Worm (Caenorhabditis elegans) whole organism, young adult: Measurements from ENCODE around the gene ttr-45.
A peak's percentile ranks its signal among the peaks of the same experiment; 100 is the strongest.

Source experiments
- B0019.2 ChIP-seq: fragments of 200-800 bp; sonication (Bioruptor generic); conservative IDR thresholded peaks from 2 replicates; pipeline ENCODE4 v1.3.6; 2022; ENCODE audit warnings: missing genetic modification reagents, missing genetic modification characterization, missing compliant biosample characterization
- D2030.7 ChIP-seq: fragments of 200-800 bp; sonication (Bioruptor generic); IDR thresholded peaks from 2 replicates; pipeline ENCODE4 v1.3.6; 2022; ENCODE audit warnings: missing genetic modification reagents, missing genetic modification characterization, missing compliant biosample characterization
- F22D6.2 ChIP-seq: sonication (generic microtip); optimal IDR thresholded peaks from 2 replicates; lab custom pipeline; 2016; ENCODE audit warnings: mild to moderate bottlenecking, missing genetic modification characterization, missing compliant biosample characterization
- F33H1.4 ChIP-seq: fragments of 200-800 bp; sonication (Bioruptor generic); IDR thresholded peaks from 2 replicates; pipeline ENCODE4 v1.3.6; 2022; ENCODE audit warnings: missing genetic modification reagents, missing genetic modification characterization, missing compliant biosample characterization
- F37B4.10 ChIP-seq: fragments of 200-800 bp; sonication (Bioruptor generic); IDR thresholded peaks from 2 replicates; pipeline ENCODE4 v1.3.6; 2022; ENCODE audit warnings: missing genetic modification characterization, missing compliant biosample characterization
- F49E8.2 ChIP-seq: sonication (generic microtip); optimal IDR thresholded peaks from 3 replicates; lab custom pipeline; 2017; ENCODE audit warnings: missing genetic modification characterization, mild to moderate bottlenecking, missing compliant biosample characterization, antibody characterized with exemption, moderate library complexity; ENCODE audit not compliant: insufficient read depth
- F57C9.4 ChIP-seq: sonication (generic microtip); optimal IDR thresholded peaks from 2 replicates; lab custom pipeline; 2017; ENCODE audit warnings: mild to moderate bottlenecking, missing genetic modification characterization, missing compliant biosample characterization
- aptf-3 ChIP-seq: fragments of 200-800 bp; sonication (Bioruptor generic); IDR thresholded peaks from 2 replicates; pipeline ENCODE4 v1.3.6; 2022; ENCODE audit warnings: missing genetic modification characterization, missing compliant biosample characterization
- attf-5 ChIP-seq: fragments of 200-800 bp; sonication (Bioruptor generic); optimal IDR thresholded peaks from 2 replicates; lab custom pipeline; 2018; ENCODE audit warnings: mild to moderate bottlenecking, missing genetic modification characterization, missing compliant biosample characterization
- cebp-2 ChIP-seq: fragments of 200-800 bp; sonication (Bioruptor generic); IDR thresholded peaks from 2 replicates; pipeline ENCODE4 v1.3.6; 2022; ENCODE audit warnings: missing genetic modification characterization, missing compliant biosample characterization
- ceh-91 ChIP-seq: fragments of 200-800 bp; sonication (Bioruptor generic); IDR thresholded peaks from 2 replicates; pipeline ENCODE4 v1.3.6; 2022; ENCODE audit warnings: missing genetic modification reagents, missing genetic modification characterization, missing compliant biosample characterization
- dpl-1 ChIP-seq: fragments of 150-350 bp; optimal IDR thresholded peaks from 2 replicates; lab custom pipeline; 2014; ENCODE audit warnings: missing biosample characterization, missing genetic modification reagents, missing genetic modification characterization
- efl-1 ChIP-seq: fragments of 150-350 bp; optimal IDR thresholded peaks from 2 replicates; lab custom pipeline; 2014; ENCODE audit warnings: missing biosample characterization, missing genetic modification reagents, missing genetic modification characterization
- egl-18 ChIP-seq: fragments of 200-800 bp; sonication (Bioruptor generic); IDR thresholded peaks from 2 replicates; pipeline ENCODE4 v1.3.6; 2022; ENCODE audit warnings: missing genetic modification reagents, missing genetic modification characterization, missing compliant biosample characterization
- ekl-4 ChIP-seq: fragments of 200-800 bp; sonication (Bioruptor generic); IDR thresholded peaks from 2 replicates; pipeline ENCODE4 v1.3.6; 2022; ENCODE audit warnings: missing genetic modification reagents, missing genetic modification characterization, missing compliant biosample characterization
- him-1 ChIP-seq: sonication (generic microtip); optimal IDR thresholded peaks from 2 replicates; lab custom pipeline; 2016; ENCODE audit warnings: missing genotype, missing genetic modification reagents, missing genetic modification characterization, missing compliant biosample characterization
- hmg-1.2 ChIP-seq: fragments of 200-800 bp; sonication (Bioruptor generic); IDR thresholded peaks from 2 replicates; pipeline ENCODE4 v1.3.6; 2022; ENCODE audit warnings: missing genetic modification reagents, missing genetic modification characterization, missing compliant biosample characterization
- hmg-20 ChIP-seq: fragments of 200-800 bp; sonication (Bioruptor generic); IDR thresholded peaks from 2 replicates; pipeline ENCODE4 v1.3.6; 2022; ENCODE audit warnings: missing genetic modification reagents, missing genetic modification characterization, missing compliant biosample characterization
- lin-26 ChIP-seq: fragments of 200-800 bp; sonication (Bioruptor generic); IDR thresholded peaks from 2 replicates; pipeline ENCODE4 v1.3.6; 2022; ENCODE audit warnings: missing genetic modification reagents, missing genetic modification characterization, missing compliant biosample characterization
- lin-35 ChIP-seq, 3 experiments: fragments of 150-350 bp in 2 of 3; sonication (generic microtip) in 1 of 3; optimal IDR thresholded peaks; 2 replicates each; lab custom pipeline; 2014 to 2018; ENCODE audit warnings: missing biosample characterization in 3 of 3, missing genetic modification characterization in 3 of 3, missing genetic modification reagents in 3 of 3
- lin-40 ChIP-seq: sonication (generic microtip); optimal IDR thresholded peaks from 2 replicates; lab custom pipeline; 2016; ENCODE audit warnings: missing genetic modification characterization, mild to moderate bottlenecking, missing compliant biosample characterization, missing genotype, missing genetic modification reagents
- lsl-1 ChIP-seq: fragments of 200-800 bp; sonication (Bioruptor generic); optimal IDR thresholded peaks from 2 replicates; lab custom pipeline; 2018; ENCODE audit warnings: mild to moderate bottlenecking, missing genetic modification characterization, moderate library complexity, missing compliant biosample characterization
- madf-6 ChIP-seq: fragments of 200-800 bp; sonication (Bioruptor generic); IDR thresholded peaks from 2 replicates; pipeline ENCODE4 v1.3.6; 2022; ENCODE audit warnings: missing genetic modification reagents, missing genetic modification characterization, missing compliant biosample characterization
- mcd-1 ChIP-seq: fragments of 200-800 bp; sonication (Bioruptor generic); IDR thresholded peaks from 2 replicates; pipeline ENCODE4 v1.3.6; 2022; ENCODE audit warnings: missing genetic modification reagents, missing genetic modification characterization, missing compliant biosample characterization
- nfya-1 ChIP-seq: sonication (generic microtip); optimal IDR thresholded peaks from 2 replicates; lab custom pipeline; 2017; ENCODE audit warnings: antibody characterized with exemption, missing compliant biosample characterization, missing genetic modification characterization, borderline replicate concordance; ENCODE audit not compliant: insufficient read depth
- rcor-1 ChIP-seq: fragments of 200-800 bp; sonication (Bioruptor generic); IDR thresholded peaks from 2 replicates; pipeline ENCODE4 v1.3.6; 2022; ENCODE audit warnings: missing genetic modification reagents, missing genetic modification characterization, missing compliant biosample characterization
- sdz-38 ChIP-seq: sonication (generic microtip); optimal IDR thresholded peaks from 2 replicates; lab custom pipeline; 2016; ENCODE audit warnings: missing genotype, missing genetic modification characterization, missing compliant biosample characterization
- sea-2 ChIP-seq: fragments of 200-800 bp; sonication (Bioruptor generic); IDR thresholded peaks from 2 replicates; pipeline ENCODE4 v1.3.6; 2022; ENCODE audit warnings: missing genetic modification characterization, missing compliant biosample characterization
- snpc-4 ChIP-seq, 5 experiments: fragments of 150-350 bp in 1 of 5; sonication (generic microtip) in 4 of 5; optimal IDR thresholded peaks; 2 replicates each; lab custom pipeline; 2014 to 2018; ENCODE audit warnings: missing genetic modification characterization in 5 of 5, missing biosample characterization in 3 of 5, antibody characterized with exemption in 2 of 5, mild to moderate bottlenecking in 2 of 5, missing compliant biosample characterization in 2 of 5, missing genotype in 2 of 5, moderate library complexity in 2 of 5, missing genetic modification reagents in 1 of 5
- tbp1 ChIP-seq: fragments of 200-800 bp; sonication (Bioruptor generic); optimal IDR thresholded peaks from 2 replicates; lab custom pipeline; 2018; ENCODE audit warnings: mild to moderate bottlenecking, missing genetic modification characterization, missing compliant biosample characterization
- xnd-1 ChIP-seq: sonication (generic microtip); optimal IDR thresholded peaks from 2 replicates; lab custom pipeline; 2016; ENCODE audit warnings: missing genotype, missing genetic modification reagents, missing genetic modification characterization, missing compliant biosample characterization
- zfh-2 ChIP-seq: fragments of 200-800 bp; sonication (Bioruptor generic); conservative IDR thresholded peaks from 2 replicates; pipeline ENCODE4 v1.3.6; 2022; ENCODE audit warnings: missing genetic modification reagents, missing genetic modification characterization, missing compliant biosample characterization
- ztf-25 ChIP-seq: fragments of 200-800 bp; sonication (Bioruptor generic); IDR thresholded peaks from 2 replicates; pipeline ENCODE4 v1.3.6; 2022; ENCODE audit warnings: missing genetic modification reagents, missing genetic modification characterization, missing compliant biosample characterization
- ztf-3 ChIP-seq: fragments of 200-800 bp; sonication (Bioruptor generic); optimal IDR thresholded peaks from 2 replicates; lab custom pipeline; 2018; ENCODE audit warnings: mild to moderate bottlenecking, missing genetic modification characterization, missing compliant biosample characterization

ttr-45 gene

ce11 chrIV:13261778-13262177, 7.8 kb downstream of the ttr-45 start:
- TF ChIP-seq zfh-2 (peak; percentile 73), mcd-1 (no peak), cebp-2 (GFP tag; lab: Robert Waterston, UW) (0 out of 2 replicates have a peak, but pooled peaks have one; percentile 62)

ce11 chrIV:13262849-13263248, 8.8 kb downstream of the ttr-45 start:
- TF ChIP-seq mcd-1, result peak; percentile 62
- TF ChIP-seq aptf-3 (GFP tag; lab: Robert Waterston, UW), result 0 out of 2 replicates have a peak, but pooled peaks have one; percentile 25
- peak; percentile 70 for TF ChIP-seq hmg-1.2 (GFP tag; lab: Robert Waterston, UW)

ce11 chrIV:13268385-13268784, 14.4 kb downstream of the ttr-45 start:
- no peak for TF ChIP-seq F37B4.10 (GFP tag; lab: Robert Waterston, UW)
- TF ChIP-seq, all 124 proteins: peak for 0

ce11 chrIV:13272494-13272893, 18.5 kb downstream of the ttr-45 start, which contains the start of gene unc-26:
Gene unc-26 (minus strand): TSS chrIV:13272516.
- TF ChIP-seq hmg-1.2 (GFP tag; lab: Robert Waterston, UW) (peak; percentile 93), egl-18 (GFP tag; lab: Robert Waterston, UW) (no peak)

DNA sequence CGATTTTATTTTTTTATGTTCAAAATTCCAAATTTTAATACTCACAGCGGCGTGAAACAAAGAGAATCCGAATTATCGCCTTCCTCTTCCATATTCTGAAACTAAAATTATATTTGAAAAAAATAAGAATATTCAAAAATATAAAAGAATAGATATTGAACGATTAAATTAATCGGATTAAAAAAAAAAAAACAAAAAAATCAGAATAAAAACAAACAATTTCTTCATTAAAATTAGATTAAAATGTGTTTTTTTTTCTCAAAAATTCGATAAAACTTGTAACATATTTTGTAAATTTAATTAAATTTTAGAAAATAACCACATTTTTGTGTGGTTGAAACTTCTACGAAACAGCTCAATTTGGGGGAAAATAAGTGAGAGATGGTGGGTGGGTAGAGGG, 28.8 kb downstream of the ttr-45 start, which contains the start of gene cpsf-3:
Gene cpsf-3, minus strand, starts transcription at position 101 of the 400 bp plus-strand sequence.
- no peak for TF ChIP-seq madf-6 (GFP tag; lab: Robert Waterston, UW)
- TF ChIP-seq him-1 (tag; lab: Kevin White, UChicago), result no peak
- no peak for TF ChIP-seq lin-35 (GFP tag; optimal IDR thresholded peaks at IDR 0.05; lab: Kevin White, UChicago)
- no peak for TF ChIP-seq lin-26 (GFP tag; lab: Robert Waterston, UW)
- no peak for TF ChIP-seq B0019.2
- no peak for TF ChIP-seq egl-18 (GFP tag; lab: Robert Waterston, UW)
- TF ChIP-seq F57C9.4, result no peak
- no peak for TF ChIP-seq ztf-3 (GFP tag; lab: Kevin White, UChicago)
- no peak for TF ChIP-seq D2030.7
- TF ChIP-seq lin-40 (tag; lab: Kevin White, UChicago), result no peak
- TF ChIP-seq sdz-38 (tag; lab: Kevin White, UChicago), result no peak
- TF ChIP-seq F22D6.2 (tag; lab: Kevin White, UChicago), result no peak

- 0 out of 2 replicates have a peak, but pooled peaks have one; percentile 51 for TF ChIP-seq cebp-2 (GFP tag; lab: Robert Waterston, UW)
- TF ChIP-seq ekl-4 (GFP tag; lab: Robert Waterston, UW), result no peak
- TF ChIP-seq tbp1 (GFP tag; lab: Kevin White, UChicago), result no peak
- peak; percentile 16 for TF ChIP-seq attf-5
- TF ChIP-seq efl-1 (GFP tag; lab: Kevin White, UChicago), result peak; percentile 21
- TF ChIP-seq ztf-25, result no peak
Measured at ce11 chrIV:13289321-13289720, 35.3 kb downstream of the ttr-45 start, which contains the start of gene Y67H2A.10. Gene Y67H2A.10 (minus strand): TSS chrIV:13289504.

DNA sequence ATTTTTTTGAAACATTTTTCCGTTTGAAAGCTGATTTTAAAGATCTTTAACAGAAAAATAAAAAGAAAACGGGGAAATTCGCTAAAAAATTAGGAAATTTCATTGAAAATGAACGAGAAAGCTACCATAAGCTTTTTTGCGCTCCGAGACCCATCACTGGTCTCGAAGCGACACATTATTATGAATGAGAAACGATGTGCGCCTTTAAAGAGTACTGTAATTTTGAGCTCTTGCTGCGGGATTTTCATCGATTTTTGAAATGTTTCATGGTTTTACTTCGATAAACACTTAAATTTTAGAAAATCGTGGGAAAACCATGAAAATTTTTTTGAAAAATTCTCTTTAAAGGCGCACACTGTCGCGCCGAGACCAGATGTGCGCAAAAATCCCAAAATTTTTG, 36.2 kb downstream of the ttr-45 start:
- TF ChIP-seq F22D6.2 (tag; lab: Kevin White, UChicago), result no peak
- 0 out of 2 replicates have a peak, but pooled peaks have one; percentile 24 for TF ChIP-seq ceh-91 (GFP tag; lab: Robert Waterston, UW)
- no peak for TF ChIP-seq hmg-20
- peak; percentile 4 for TF ChIP-seq dpl-1 (GFP tag; lab: Kevin White, UChicago)
- TF ChIP-seq lsl-1 (GFP tag; lab: Kevin White, UChicago), result peak; percentile 81
- TF ChIP-seq D2030.7, result peak; percentile 50; the same call in 1 of the 2 replicates
- TF ChIP-seq F33H1.4 (GFP tag; lab: Robert Waterston, UW), result peak; percentile 77
- no peak for TF ChIP-seq nfya-1
- TF ChIP-seq F49E8.2 (tag; lab: Kevin White, UChicago), result peak; percentile 54
- TF ChIP-seq sea-2 (GFP tag; lab: Robert Waterston, UW), result no peak
- TF ChIP-seq xnd-1 (tag; lab: Kevin White, UChicago), result peak; percentile 20
- peak; percentile 48; the same call in 1 of the 2 replicates for TF ChIP-seq madf-6 (GFP tag; lab: Robert Waterston, UW)
- no peak for TF ChIP-seq rcor-1 (GFP tag; lab: Robert Waterston, UW)
- TF ChIP-seq snpc-4 (GFP tag; optimal IDR thresholded peaks at IDR 0.05; lab: Kevin White, UChicago), result no peak
- peak in 1 of 4 experiments; percentile 43 for TF ChIP-seq snpc-4 (tag; optimal IDR thresholded peaks at IDR 0.05; lab: Kevin White, UChicago)
